Fruit fly (Drosophila melanogaster): Measurements from ENCODE around the gene CG45101.

Gene CG45101

DNA sequence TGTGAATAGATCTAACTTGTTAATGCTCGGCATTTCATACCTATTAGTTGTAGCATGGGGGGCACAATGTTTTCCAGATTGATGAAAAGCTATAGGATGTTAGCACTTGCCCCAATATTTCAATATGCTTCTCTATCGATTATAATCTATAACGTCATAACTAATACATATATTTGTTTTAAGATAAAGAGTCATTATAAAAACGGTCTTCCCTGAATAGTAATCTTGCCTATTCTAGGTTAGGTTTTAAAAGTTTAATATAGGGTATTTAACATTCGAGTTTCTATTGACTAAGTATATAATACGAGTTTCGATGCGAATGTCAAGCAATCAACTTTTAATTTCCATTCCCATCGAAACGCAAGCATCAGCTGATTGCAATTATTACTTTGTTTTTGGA is 3.6 kb upstream of the CG45101 start, which contains the start of the genes CG6321 and Blos2 (continued):
- no peak for TF ChIP-seq CG3995 (GFP tag; optimal IDR thresholded peaks at IDR 0.05)
- peak; percentile 69 to 77 for TF ChIP-seq dpn (GFP tag; optimal IDR thresholded peaks at IDR 0.05)
- TF ChIP-seq Dll (GFP tag; IDR thresholded peaks at IDR 0.05; ENCODE audit: partially characterized antibody) = no peak
- TF ChIP-seq CG10979 (tag; optimal IDR thresholded peaks at IDR 0.05) = peak; percentile 81
- no peak for TF ChIP-seq CG10462 (GFP tag; optimal IDR thresholded peaks at IDR 0.05)
- no peak for TF ChIP-seq fu2 (GFP tag; optimal IDR thresholded peaks at IDR 0.05)
- TF ChIP-seq tup (GFP tag; optimal IDR thresholded peaks at IDR 0.05) = no peak
- TF ChIP-seq Nf-YB (GFP tag; optimal IDR thresholded peaks at IDR 0.05) = peak; percentile 62
- TF ChIP-seq grau (tag; optimal IDR thresholded peaks at IDR 0.05) = peak; percentile 85
- TF ChIP-seq maf-S (GFP tag; optimal IDR thresholded peaks at IDR 0.05) = no peak
- peak in 1 of 2 experiments; percentile 83 for TF ChIP-seq eve (GFP tag; optimal IDR thresholded peaks at IDR 0.05)
- no peak for TF ChIP-seq Myb (GFP tag; optimal IDR thresholded peaks at IDR 0.05)
- no peak for TF ChIP-seq CG7372 (GFP tag; IDR thresholded peaks at IDR 0.05)
- TF ChIP-seq CG8359 (GFP tag; optimal IDR thresholded peaks at IDR 0.05; ENCODE audit: borderline replicate concordance) = peak; percentile 30
- TF ChIP-seq CG10959 (GFP tag; IDR thresholded peaks at IDR 0.05) = peak; percentile 27; the same call in 1 of the 2 replicates
- peak; percentile 57 for TF ChIP-seq CG4328 (GFP tag; optimal IDR thresholded peaks at IDR 0.05)
- 0 out of 4 replicates have a peak, but pooled peaks have one; percentile 37 for TF ChIP-seq Gug (GFP tag; IDR thresholded peaks at IDR 0.05)
- TF ChIP-seq CG2875 (GFP tag; optimal IDR thresholded peaks at IDR 0.05) = peak; percentile 36
- TF ChIP-seq h (optimal IDR thresholded peaks at IDR 0.05) = no peak
- TF ChIP-seq CG7963 (GFP tag; IDR thresholded peaks at IDR 0.05; ENCODE audit: partially characterized antibody) = no peak
- TF ChIP-seq mirr (GFP tag; optimal IDR thresholded peaks at IDR 0.05) = peak; percentile 4
- 0 out of 3 replicates have a peak, but pooled peaks have one; percentile 27 for TF ChIP-seq H15 (GFP tag; IDR thresholded peaks at IDR 0.05)
- peak; percentile 33 for TF ChIP-seq kah (GFP tag; optimal IDR thresholded peaks at IDR 0.05)
- TF ChIP-seq Lim3 (GFP tag; IDR thresholded peaks at IDR 0.05) = no peak
- TF ChIP-seq gcm2 (GFP tag; optimal IDR thresholded peaks at IDR 0.05) = peak; percentile 24
- peak; percentile 21 for TF ChIP-seq CG6654 (GFP tag; optimal IDR thresholded peaks at IDR 0.05)
- 0 out of 2 replicates have a peak, but pooled peaks have one; percentile 45 for TF ChIP-seq CG31224 (GFP tag; IDR thresholded peaks at IDR 0.05)
- peak; percentile 70; the same call in 1 of the 2 replicates for TF ChIP-seq CG32532 (GFP tag; IDR thresholded peaks at IDR 0.05)
- TF ChIP-seq CG16815 (GFP tag; optimal IDR thresholded peaks at IDR 0.05) = peak; percentile 42
- peak; percentile 11 for TF ChIP-seq Atf-2 (GFP tag; optimal IDR thresholded peaks at IDR 0.05)
- TF ChIP-seq YL-1 (GFP tag; optimal IDR thresholded peaks at IDR 0.05) = peak; percentile 21

DNA sequence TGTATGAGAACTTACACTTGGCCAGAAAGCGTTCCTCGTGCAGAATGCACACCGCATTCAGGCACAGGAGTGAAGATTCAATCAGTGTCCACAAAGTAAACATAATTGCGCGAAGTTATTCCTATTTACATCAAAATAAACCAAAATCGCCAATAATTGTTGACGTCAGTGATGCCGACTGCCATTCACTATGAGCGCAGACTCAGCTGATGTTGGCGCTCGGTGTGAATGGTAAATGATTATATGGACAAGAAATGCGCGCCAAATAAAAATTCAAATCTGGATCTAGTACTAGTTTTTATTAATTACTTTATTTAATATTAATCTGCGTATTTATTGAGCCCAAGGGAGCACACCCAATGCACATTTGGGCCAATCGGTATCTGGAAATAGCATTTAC is 2.4 kb upstream of the CG45101 start, which contains the start of gene CG32069:
CG32069 (minus strand) TSS at position 174 of the 400 bp plus-strand sequence.
- no peak for TF ChIP-seq CG11093 (GFP tag; IDR thresholded peaks at IDR 0.05)
- no peak for TF ChIP-seq inv (GFP tag; IDR thresholded peaks at IDR 0.05; ENCODE audit: partially characterized antibody)
- no peak for TF ChIP-seq Dip3 (GFP tag; optimal IDR thresholded peaks at IDR 0.05)
- no peak for TF ChIP-seq nau (GFP tag; optimal IDR thresholded peaks at IDR 0.05)
- peak; percentile 84 for TF ChIP-seq Dp (GFP tag; optimal IDR thresholded peaks at IDR 0.05)
- no peak for TF ChIP-seq sens (GFP tag)
- TF ChIP-seq CG12769 (tag; optimal IDR thresholded peaks at IDR 0.05) = no peak
- TF ChIP-seq trem (tag; optimal IDR thresholded peaks at IDR 0.05) = no peak
- no peak for TF ChIP-seq BEAF-32 (GFP tag; optimal IDR thresholded peaks at IDR 0.05)
- TF ChIP-seq CkIIα-i1 (GFP tag; IDR thresholded peaks at IDR 0.05) = no peak
- TF ChIP-seq Bgb (GFP tag; IDR thresholded peaks at IDR 0.05; ENCODE audit: partially characterized antibody) = no peak
- no peak for TF ChIP-seq gro (GFP tag; optimal IDR thresholded peaks at IDR 0.05)
- no peak for TF ChIP-seq Dad (GFP tag; optimal IDR thresholded peaks at IDR 0.05)
- TF ChIP-seq ranshi (GFP tag; IDR thresholded peaks at IDR 0.05) = no peak
- peak; percentile 7 for TF ChIP-seq stwl (tag; optimal IDR thresholded peaks at IDR 0.05)
- no peak for TF ChIP-seq CG31365 (tag; optimal IDR thresholded peaks at IDR 0.05)
- TF ChIP-seq CG10565 (GFP tag; optimal IDR thresholded peaks at IDR 0.05) = no peak
- TF ChIP-seq HLHmδ (GFP tag; optimal IDR thresholded peaks at IDR 0.05) = no peak
- 0 out of 2 replicates have a peak, but pooled peaks have one; percentile 20 for TF ChIP-seq hbn (GFP tag; IDR thresholded peaks at IDR 0.05; ENCODE audit: partially characterized antibody)
- TF ChIP-seq CG4424 (GFP tag; optimal IDR thresholded peaks at IDR 0.05) = no peak
- no peak for TF ChIP-seq Hr51 (GFP tag; optimal IDR thresholded peaks at IDR 0.05)

Measured in whole organism, embryonic.